Fruit fly (Drosophila melanogaster): ENCODE results near the gene C1GalTA.

The C1GalTA gene

DNA sequence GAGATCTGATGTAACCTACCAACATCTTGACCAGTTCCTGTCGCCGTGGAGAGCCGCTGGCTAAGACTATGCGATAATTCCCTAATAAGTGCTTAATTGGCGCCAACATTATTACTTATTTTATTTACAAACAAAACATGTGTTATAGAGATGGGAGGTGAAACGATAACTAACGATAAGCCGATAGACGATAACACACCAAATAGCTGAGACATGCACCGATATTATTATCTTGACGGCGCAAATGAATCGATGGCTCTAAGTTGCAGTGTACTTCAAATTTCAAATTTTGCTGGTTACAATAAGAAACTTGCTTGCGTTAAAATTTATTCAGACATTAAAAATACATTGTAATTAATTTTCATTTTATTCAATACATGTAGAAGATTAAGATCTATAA lies 7.9 kb downstream of the C1GalTA start, which contains the start of gene CG9515 (continued):
- TF ChIP-seq Xrp1 (GFP tag; IDR thresholded peaks at IDR 0.05) (no peak), CG12942 (GFP tag; optimal IDR thresholded peaks at IDR 0.05) (no peak), MESR4 (GFP tag; optimal IDR thresholded peaks at IDR 0.05) (peak; percentile 21), Mrtf (GFP tag; IDR thresholded peaks at IDR 0.05) (no peak), CG13123 (GFP tag; optimal IDR thresholded peaks at IDR 0.05) (no peak), mld (GFP tag; IDR thresholded peaks at IDR 0.05; ENCODE audit: partially characterized antibody) (no peak), CG8765 (GFP tag; IDR thresholded peaks at IDR 0.05) (no peak), CG10959 (GFP tag; IDR thresholded peaks at IDR 0.05) (no peak), Rfx (GFP tag; IDR thresholded peaks at IDR 0.05) (no peak), pros (GFP tag; optimal IDR thresholded peaks at IDR 0.05) (no peak), CG16815 (GFP tag; optimal IDR thresholded peaks at IDR 0.05) (no peak), Taf1 (GFP tag; IDR thresholded peaks at IDR 0.05) (no peak), CG1233 (GFP tag; optimal IDR thresholded peaks at IDR 0.05) (no peak), emc (GFP tag; optimal IDR thresholded peaks at IDR 0.05) (no peak), CG13624 (GFP tag; optimal IDR thresholded peaks at IDR 0.05) (peak; percentile 27), her (GFP tag; optimal IDR thresholded peaks at IDR 0.05) (no peak), Nf-YB (GFP tag; optimal IDR thresholded peaks at IDR 0.05) (no peak), mirr (GFP tag; optimal IDR thresholded peaks at IDR 0.05) (peak; percentile 56), Scr (GFP tag; IDR thresholded peaks at IDR 0.05; ENCODE audit: partially characterized antibody) (peak; percentile 71), otp (GFP tag; IDR thresholded peaks at IDR 0.05) (no peak), sisA (GFP tag; IDR thresholded peaks at IDR 0.05) (no peak), CG6272 (GFP tag; IDR thresholded peaks at IDR 0.05) (no peak), vvl (GFP tag; IDR thresholded peaks at IDR 0.05) (0 out of 2 replicates have a peak, but pooled peaks have one; percentile 18), CG4707 (GFP tag; optimal IDR thresholded peaks at IDR 0.05) (no peak), CG17385 (GFP tag; optimal IDR thresholded peaks at IDR 0.05) (no peak), CHES-1-like (GFP tag; optimal IDR thresholded peaks at IDR 0.05) (no peak), lov (optimal IDR thresholded peaks at IDR 0.05) (no peak), lov (GFP tag; IDR thresholded peaks at IDR 0.05) (no peak), pan (optimal IDR thresholded peaks at IDR 0.05) (no peak), pan (GFP tag; optimal IDR thresholded peaks at IDR 0.05 in 1 of 2, IDR thresholded peaks at IDR 0.05 in 1 of 2) (no peak), gro (GFP tag; optimal IDR thresholded peaks at IDR 0.05) (no peak), tx (GFP tag; optimal IDR thresholded peaks at IDR 0.05) (no peak), CG12299 (tag; optimal IDR thresholded peaks at IDR 0.05) (no peak), CG4404 (GFP tag; IDR thresholded peaks at IDR 0.05) (no peak), ranshi (GFP tag; IDR thresholded peaks at IDR 0.05) (no peak), ac (GFP tag; optimal IDR thresholded peaks at IDR 0.05) (no peak), CG8388 (GFP tag; optimal IDR thresholded peaks at IDR 0.05) (no peak), unpg (GFP tag; optimal IDR thresholded peaks at IDR 0.05) (no peak), CG42726 (GFP tag; IDR thresholded peaks at IDR 0.05; ENCODE audit: partially characterized antibody) (peak; percentile 61; the same call in 1 of the 2 replicates), vfl (GFP tag; optimal IDR thresholded peaks at IDR 0.05) (no peak), Doc3 (GFP tag; IDR thresholded peaks at IDR 0.05; ENCODE audit: partially characterized antibody) (peak; percentile 71), ato (GFP tag; IDR thresholded peaks at IDR 0.05; ENCODE audit: partially characterized antibody) (peak; percentile 83), CG11093 (GFP tag; IDR thresholded peaks at IDR 0.05) (no peak), sna (GFP tag; IDR thresholded peaks at IDR 0.05; ENCODE audit: partially characterized antibody) (peak; percentile 82), caup (GFP tag; optimal IDR thresholded peaks at IDR 0.05; ENCODE audit: severe bottlenecking) (no peak), CG8281 (tag; optimal IDR thresholded peaks at IDR 0.05) (no peak), Sin3A (optimal IDR thresholded peaks at IDR 0.05) (no peak), Hr78 (GFP tag; optimal IDR thresholded peaks at IDR 0.05) (no peak), stc (GFP tag; IDR thresholded peaks at IDR 0.05) (no peak), nmo (GFP tag; optimal IDR thresholded peaks at IDR 0.05) (peak; percentile 34), CG2129 (GFP tag; IDR thresholded peaks at IDR 0.05; ENCODE audit: partially characterized antibody) (peak; percentile 56; the same call in 1 of the 2 replicates), fd96Cb (tag; optimal IDR thresholded peaks at IDR 0.05) (no peak)

Measured in whole organism, embryonic.